Worm (Caenorhabditis elegans) whole organism, young adult: ENCODE data around the gene sdpn-1.

Experiments
- B0336.3 ChIP-seq: fragments of 200-800 bp; sonication (Bioruptor generic); IDR thresholded peaks from 2 replicates; pipeline ENCODE4 v1.3.6; 2022; ENCODE audit warnings: missing genetic modification characterization, missing compliant biosample characterization
- C06A6.2 ChIP-seq: fragments of 200-800 bp; sonication (Bioruptor generic); conservative IDR thresholded peaks from 2 replicates; pipeline ENCODE4 v1.3.6; 2022; ENCODE audit warnings: missing genetic modification characterization, missing compliant biosample characterization
- C17E4.6 ChIP-seq: fragments of 200-800 bp; sonication (Bioruptor generic); IDR thresholded peaks from 2 replicates; pipeline ENCODE4 v1.3.6; 2022; ENCODE audit warnings: missing genetic modification reagents, missing genetic modification characterization, missing compliant biosample characterization
- F22D6.2 ChIP-seq: sonication (generic microtip); optimal IDR thresholded peaks from 2 replicates; lab custom pipeline; 2016; ENCODE audit warnings: mild to moderate bottlenecking, missing genetic modification characterization, missing compliant biosample characterization
- F33H1.4 ChIP-seq: fragments of 200-800 bp; sonication (Bioruptor generic); IDR thresholded peaks from 2 replicates; pipeline ENCODE4 v1.3.6; 2022; ENCODE audit warnings: missing genetic modification reagents, missing genetic modification characterization, missing compliant biosample characterization
- F37B4.10 ChIP-seq: fragments of 200-800 bp; sonication (Bioruptor generic); IDR thresholded peaks from 2 replicates; pipeline ENCODE4 v1.3.6; 2022; ENCODE audit warnings: missing genetic modification characterization, missing compliant biosample characterization
- F57A8.1 ChIP-seq: fragments of 200-800 bp; sonication (Bioruptor generic); optimal IDR thresholded peaks from 2 replicates; lab custom pipeline; 2018; ENCODE audit warnings: mild to moderate bottlenecking, missing genetic modification characterization, moderate library complexity, missing compliant biosample characterization
- K11D2.4 ChIP-seq: fragments of 200-800 bp; sonication (Bioruptor generic); IDR thresholded peaks from 2 replicates; pipeline ENCODE4 v1.3.6; 2022; ENCODE audit warnings: missing genetic modification reagents, missing genetic modification characterization, missing compliant biosample characterization
- Y53G8AR.9 ChIP-seq: fragments of 200-800 bp; sonication (Bioruptor generic); conservative IDR thresholded peaks from 2 replicates; pipeline ENCODE4 v1.3.6; 2022; ENCODE audit warnings: missing genetic modification reagents, missing genetic modification characterization, missing compliant biosample characterization
- Y79H2A.3 ChIP-seq: fragments of 200-800 bp; sonication (Bioruptor generic); conservative IDR thresholded peaks from 2 replicates; pipeline ENCODE4 v1.3.6; 2022; ENCODE audit warnings: missing genetic modification reagents, missing genetic modification characterization, missing compliant biosample characterization
- ZK185.1 ChIP-seq: sonication (generic microtip); optimal IDR thresholded peaks from 2 replicates; lab custom pipeline; 2016; ENCODE audit warnings: mild to moderate bottlenecking, missing genetic modification characterization, missing compliant biosample characterization; ENCODE audit not compliant: poor library complexity, severe bottlenecking
- cebp-1 ChIP-seq, 2 experiments: fragments of 200-800 bp in 1 of 2; sonication (Bioruptor generic) in 1 of 2; sonication (generic microtip) in 1 of 2; IDR thresholded peaks in 1 of 2; optimal IDR thresholded peaks in 1 of 2; 2 replicates each; pipeline versions ENCODE4 v1.3.6 to Lab custom; 2017 to 2022; ENCODE audit warnings: missing compliant biosample characterization in 2 of 2, missing genetic modification characterization in 2 of 2, mild to moderate bottlenecking in 1 of 2, missing genetic modification reagents in 1 of 2, moderate library complexity in 1 of 2
- cebp-2 ChIP-seq: fragments of 200-800 bp; sonication (Bioruptor generic); IDR thresholded peaks from 2 replicates; pipeline ENCODE4 v1.3.6; 2022; ENCODE audit warnings: missing genetic modification characterization, missing compliant biosample characterization
- ceh-27 ChIP-seq: fragments of 200-800 bp; sonication (Bioruptor generic); optimal IDR thresholded peaks from 2 replicates; lab custom pipeline; 2018; ENCODE audit warnings: mild to moderate bottlenecking, missing genetic modification characterization, moderate library complexity, missing compliant biosample characterization
- ceh-79 ChIP-seq: sonication (generic microtip); optimal IDR thresholded peaks from 2 replicates; lab custom pipeline; 2017; ENCODE audit warnings: mild to moderate bottlenecking, missing genetic modification characterization, missing compliant biosample characterization
- chd-7 ChIP-seq: sonication (generic microtip); optimal IDR thresholded peaks from 2 replicates; lab custom pipeline; 2016; ENCODE audit warnings: mild to moderate bottlenecking, missing genetic modification characterization, moderate library complexity, missing compliant biosample characterization
- die-1 ChIP-seq: sonication (generic microtip); optimal IDR thresholded peaks from 2 replicates; lab custom pipeline; 2016; ENCODE audit warnings: missing genotype, mild to moderate bottlenecking, missing genetic modification characterization, missing compliant biosample characterization
- dpff-1 ChIP-seq: sonication (generic microtip); optimal IDR thresholded peaks from 2 replicates; lab custom pipeline; 2017; ENCODE audit warnings: mild to moderate bottlenecking, missing genetic modification characterization, missing compliant biosample characterization
- egrh-3 ChIP-seq: fragments of 200-800 bp; sonication (Bioruptor generic); IDR thresholded peaks from 2 replicates; pipeline ENCODE4 v1.3.6; 2022; ENCODE audit warnings: missing genetic modification reagents, missing genetic modification characterization, missing compliant biosample characterization
- gei-17 ChIP-seq: fragments of 200-800 bp; sonication (Bioruptor generic); optimal IDR thresholded peaks from 2 replicates; lab custom pipeline; 2018; ENCODE audit warnings: mild to moderate bottlenecking, missing genetic modification characterization, missing compliant biosample characterization
- hlh-12 ChIP-seq: sonication (generic microtip); optimal IDR thresholded peaks from 2 replicates; lab custom pipeline; 2016; ENCODE audit warnings: missing genetic modification characterization, missing compliant biosample characterization
- hsf-1 ChIP-seq: fragments of 200-800 bp; sonication (Bioruptor generic); IDR thresholded peaks from 2 replicates; pipeline ENCODE4 v1.3.6; 2022; ENCODE audit warnings: missing genetic modification reagents, missing genetic modification characterization, missing compliant biosample characterization
- let-607 ChIP-seq, 2 experiments: fragments of 200-800 bp in 1 of 2; sonication (Bioruptor generic) in 1 of 2; sonication (generic microtip) in 1 of 2; optimal IDR thresholded peaks; 2 replicates each; lab custom pipeline; 2016 to 2018; ENCODE audit warnings: mild to moderate bottlenecking in 2 of 2, missing compliant biosample characterization in 2 of 2, missing genetic modification characterization in 2 of 2, moderate library complexity in 2 of 2, missing genotype in 1 of 2
- lin-26 ChIP-seq: fragments of 200-800 bp; sonication (Bioruptor generic); IDR thresholded peaks from 2 replicates; pipeline ENCODE4 v1.3.6; 2022; ENCODE audit warnings: missing genetic modification reagents, missing genetic modification characterization, missing compliant biosample characterization
- lin-40 ChIP-seq: sonication (generic microtip); optimal IDR thresholded peaks from 2 replicates; lab custom pipeline; 2016; ENCODE audit warnings: missing genetic modification characterization, mild to moderate bottlenecking, missing compliant biosample characterization, missing genotype, missing genetic modification reagents
- lin-54 ChIP-seq: fragments of 200-800 bp; sonication (Bioruptor generic); optimal IDR thresholded peaks from 2 replicates; lab custom pipeline; 2018; ENCODE audit warnings: mild to moderate bottlenecking, missing genetic modification characterization, missing compliant biosample characterization
- madf-10 ChIP-seq: sonication (generic microtip); optimal IDR thresholded peaks from 2 replicates; lab custom pipeline; 2016; ENCODE audit warnings: mild to moderate bottlenecking, missing genetic modification characterization, missing compliant biosample characterization
- madf-3 ChIP-seq: fragments of 200-800 bp; sonication (Bioruptor generic); IDR thresholded peaks from 2 replicates; pipeline ENCODE4 v1.3.6; 2022; ENCODE audit warnings: missing genetic modification reagents, missing genetic modification characterization, missing compliant biosample characterization
- madf-8 ChIP-seq: fragments of 200-800 bp; sonication (Bioruptor generic); conservative IDR thresholded peaks from 2 replicates; pipeline ENCODE4 v1.3.6; 2022; ENCODE audit warnings: missing genetic modification reagents, missing genetic modification characterization, missing compliant biosample characterization
- nfyb-1 ChIP-seq: fragments of 200-800 bp; sonication (Bioruptor generic); IDR thresholded peaks from 2 replicates; pipeline ENCODE4 v1.3.6; 2022; ENCODE audit warnings: missing genetic modification reagents, missing genetic modification characterization, missing compliant biosample characterization
- nhr-90 ChIP-seq: sonication (generic microtip); optimal IDR thresholded peaks from 2 replicates; lab custom pipeline; 2016; ENCODE audit warnings: missing genotype, mild to moderate bottlenecking, missing genetic modification characterization, missing compliant biosample characterization
- rcor-1 ChIP-seq: fragments of 200-800 bp; sonication (Bioruptor generic); IDR thresholded peaks from 2 replicates; pipeline ENCODE4 v1.3.6; 2022; ENCODE audit warnings: missing genetic modification reagents, missing genetic modification characterization, missing compliant biosample characterization
- repo-1 ChIP-seq: sonication (generic microtip); optimal IDR thresholded peaks from 2 replicates; lab custom pipeline; 2017; ENCODE audit warnings: mild to moderate bottlenecking, missing genetic modification characterization, missing compliant biosample characterization
- rpc-1 ChIP-seq, 2 experiments: fragments of 150-350 bp in 1 of 2; sonication (generic microtip) in 1 of 2; optimal IDR thresholded peaks; 2 replicates each; lab custom pipeline; 2014 to 2018; ENCODE audit warnings: missing biosample characterization in 1 of 2, missing genetic modification characterization in 1 of 2, missing genetic modification reagents in 1 of 2, missing genotype in 1 of 2
- snpc-1.1 ChIP-seq: sonication (generic microtip); optimal IDR thresholded peaks from 2 replicates; lab custom pipeline; 2017; ENCODE audit warnings: missing genetic modification characterization, mild to moderate bottlenecking, missing compliant biosample characterization, antibody characterized with exemption, moderate library complexity, missing genotype, missing genetic modification reagents; ENCODE audit not compliant: insufficient read depth
- sptf-2 ChIP-seq: fragments of 200-800 bp; sonication (Bioruptor generic); optimal IDR thresholded peaks from 2 replicates; lab custom pipeline; 2018; ENCODE audit warnings: mild to moderate bottlenecking, missing genetic modification characterization, missing compliant biosample characterization
- tbx-9 ChIP-seq: sonication (generic microtip); optimal IDR thresholded peaks from 2 replicates; lab custom pipeline; 2016; ENCODE audit warnings: borderline replicate concordance, missing genetic modification characterization, inconsistent platforms, missing compliant biosample characterization
- tlf-1 ChIP-seq: fragments of 200-800 bp; sonication (Bioruptor generic); optimal IDR thresholded peaks from 2 replicates; lab custom pipeline; 2018; ENCODE audit warnings: mild to moderate bottlenecking, missing genetic modification characterization, missing compliant biosample characterization
- zim-3 ChIP-seq: sonication (generic microtip); optimal IDR thresholded peaks from 2 replicates; lab custom pipeline; 2017; ENCODE audit warnings: mild to moderate bottlenecking, missing genetic modification characterization, moderate library complexity, missing compliant biosample characterization
- ztf-18 ChIP-seq: sonication (generic microtip); optimal IDR thresholded peaks from 2 replicates; lab custom pipeline; 2016; ENCODE audit warnings: missing genotype, mild to moderate bottlenecking, missing genetic modification characterization, missing compliant biosample characterization
- ztf-26 ChIP-seq: sonication (generic microtip); optimal IDR thresholded peaks from 2 replicates; lab custom pipeline; 2017; ENCODE audit warnings: missing genetic modification characterization, missing compliant biosample characterization
- ztf-28 ChIP-seq: fragments of 200-800 bp; sonication (Bioruptor generic); IDR thresholded peaks from 2 replicates; pipeline ENCODE4 v1.3.6; 2022; ENCODE audit warnings: missing genetic modification reagents, missing genetic modification characterization, missing compliant biosample characterization

Gene sdpn-1

DNA sequence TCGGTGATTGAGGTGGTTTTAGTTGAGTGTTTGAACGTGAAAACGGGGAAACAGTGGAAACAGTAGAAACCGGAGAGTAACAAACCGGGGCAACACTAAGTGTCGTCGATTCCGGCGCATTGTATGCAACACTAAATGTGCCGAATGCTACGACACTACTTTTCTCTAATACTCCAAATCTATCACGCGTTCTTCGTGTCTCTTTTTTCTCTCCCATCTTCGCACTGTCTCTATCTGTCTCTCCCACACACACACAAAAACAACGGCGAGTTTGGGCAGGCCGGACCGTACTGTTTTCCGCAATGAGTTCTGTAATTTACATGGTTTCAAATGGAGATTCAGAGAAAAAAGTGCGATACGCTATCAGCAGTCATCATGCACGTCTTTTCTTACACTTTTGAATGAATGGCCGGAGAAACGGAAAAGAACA lies 36.0 kb downstream of the sdpn-1 start (continued):
- TF ChIP-seq tlf-1 (GFP tag; lab: Kevin White, UChicago) (peak; percentile 50), B0336.3 (GFP tag; lab: Robert Waterston, UW) (peak; percentile 78), cebp-1 (GFP tag; IDR thresholded peaks at IDR 0.05; lab: Robert Waterston, UW) (0 out of 2 replicates have a peak, but pooled peaks have one; percentile 31), cebp-1 (tag; optimal IDR thresholded peaks at IDR 0.05; lab: Kevin White, UChicago) (peak; percentile 71), lin-26 (GFP tag; lab: Robert Waterston, UW) (no peak), let-607 (tag; optimal IDR thresholded peaks at IDR 0.05; lab: Kevin White, UChicago) (peak; percentile 57 to 63), F33H1.4 (no peak), F22D6.2 (no peak), gei-17 (GFP tag; lab: Kevin White, UChicago) (no peak), egrh-3 (GFP tag; lab: Robert Waterston, UW) (peak; percentile 33; the same call in 1 of the 2 replicates), nfyb-1 (GFP tag; lab: Robert Waterston, UW) (no peak), F57A8.1 (no peak), ztf-18 (tag; lab: Kevin White, UChicago) (peak; percentile 21), lin-40 (tag; lab: Kevin White, UChicago) (peak; percentile 57), C17E4.6 (GFP tag; lab: Robert Waterston, UW) (no peak), hsf-1 (GFP tag; lab: Robert Waterston, UW) (no peak), hlh-12 (no peak), dpff-1 (tag; lab: Kevin White, UChicago) (no peak)
- TF ChIP-seq, all 124 proteins: peak for 21

ce11 chrX:7961623-7962022 lies 36.4 kb downstream of the sdpn-1 start, which contains the start of gene sem-5:
Gene sem-5 (minus strand): TSS chrX:7961723.
- TF ChIP-seq madf-3 (GFP tag; lab: Robert Waterston, UW) = no peak
- TF ChIP-seq ZK185.1 = no peak
- TF ChIP-seq snpc-1.1 (tag; lab: Kevin White, UChicago) = no peak
- no peak for TF ChIP-seq ztf-28 (GFP tag; lab: Robert Waterston, UW)
- TF ChIP-seq rpc-1 (optimal IDR thresholded peaks at IDR 0.05; lab: Kevin White, UChicago) = no peak
- no peak for TF ChIP-seq rpc-1 (tag; optimal IDR thresholded peaks at IDR 0.05; lab: Kevin White, UChicago)
- no peak for TF ChIP-seq nhr-90 (tag; lab: Kevin White, UChicago)
- no peak for TF ChIP-seq die-1 (tag; lab: Kevin White, UChicago)
- TF ChIP-seq madf-10 = no peak
- TF ChIP-seq lin-54 (GFP tag; lab: Kevin White, UChicago) = no peak
- TF ChIP-seq, all 124 proteins: peak for 0

DNA sequence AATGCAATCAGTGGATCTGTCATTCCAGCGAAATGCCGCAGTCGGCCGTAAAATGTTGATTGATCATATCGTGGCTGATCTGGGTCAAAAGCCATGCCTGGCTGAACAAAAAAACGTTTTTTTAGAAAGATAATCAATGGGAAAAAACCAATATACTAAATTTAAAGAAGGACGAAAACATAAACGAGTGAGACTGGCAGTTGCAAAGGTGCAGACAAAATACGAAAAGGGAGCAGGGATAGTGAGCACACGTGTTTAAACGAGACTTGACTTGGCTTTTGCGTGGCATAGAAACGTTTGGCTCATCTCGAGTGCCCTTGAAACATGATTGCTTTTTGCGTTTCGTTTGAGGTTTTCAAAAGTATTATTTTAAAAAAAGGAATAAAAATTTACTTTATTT lies 39.8 kb downstream of the sdpn-1 start, which contains the start of gene sfxn-2:
Gene sfxn-2 (minus strand): TSS at position 101 of the 400 bp plus-strand sequence.
- TF ChIP-seq zim-3 (tag; lab: Kevin White, UChicago) = no peak
- TF ChIP-seq Y53G8AR.9 (GFP tag; lab: Robert Waterston, UW) = no peak
- TF ChIP-seq F37B4.10 = no peak
- no peak for TF ChIP-seq snpc-1.1 (tag; lab: Kevin White, UChicago)
- TF ChIP-seq Y79H2A.3 (GFP tag; lab: Robert Waterston, UW) = no peak
- no peak for TF ChIP-seq ZK185.1
- no peak for TF ChIP-seq C17E4.6 (GFP tag; lab: Robert Waterston, UW)

DNA sequence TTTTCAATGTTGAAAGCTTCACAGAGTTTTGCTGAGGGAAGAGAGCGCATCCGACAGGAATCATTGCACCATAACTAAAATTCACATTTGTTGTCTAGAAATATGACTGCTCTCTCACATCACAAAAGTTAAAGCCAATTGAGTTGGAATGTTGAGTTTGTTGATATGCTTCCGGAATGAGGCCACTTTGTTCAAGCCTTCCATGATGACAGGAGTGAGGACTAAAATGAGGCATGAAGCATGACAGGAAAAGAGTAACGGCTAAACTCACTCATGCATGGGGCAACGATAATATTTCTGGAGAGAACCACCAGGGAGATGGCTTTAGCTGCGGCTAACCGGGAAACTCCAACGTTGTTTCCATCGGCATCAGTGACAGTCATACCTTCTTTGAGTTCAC lies 41.6 kb downstream of the sdpn-1 start:
- TF ChIP-seq cebp-1 (GFP tag; IDR thresholded peaks at IDR 0.05; lab: Robert Waterston, UW) = 0 out of 2 replicates have a peak, but pooled peaks have one; percentile 27
- TF ChIP-seq cebp-1 (tag; optimal IDR thresholded peaks at IDR 0.05; lab: Kevin White, UChicago) = peak; percentile 49
- TF ChIP-seq repo-1 (tag; lab: Kevin White, UChicago) = peak; percentile 10
- no peak for TF ChIP-seq ceh-27 (GFP tag; lab: Kevin White, UChicago)
- TF ChIP-seq lin-54 (GFP tag; lab: Kevin White, UChicago) = no peak
- peak; percentile 25; the same call in 1 of the 2 replicates for TF ChIP-seq K11D2.4
- peak; percentile 11 for TF ChIP-seq ztf-26 (tag; lab: Kevin White, UChicago)
- no peak for TF ChIP-seq tbx-9 (tag; lab: Kevin White, UChicago)
- TF ChIP-seq C06A6.2 = 0 out of 2 replicates have a peak, but pooled peaks have one; percentile 8
- TF ChIP-seq cebp-2 (GFP tag; lab: Robert Waterston, UW) = no peak
- TF ChIP-seq zim-3 (tag; lab: Kevin White, UChicago) = peak; percentile 32
- TF ChIP-seq rcor-1 (GFP tag; lab: Robert Waterston, UW) = no peak
- TF ChIP-seq madf-8 = no peak
- no peak for TF ChIP-seq ceh-79 (tag; lab: Kevin White, UChicago)
- TF ChIP-seq chd-7 (tag; lab: Kevin White, UChicago) = peak; percentile 9
- no peak for TF ChIP-seq sptf-2 (GFP tag; lab: Kevin White, UChicago)
